Worm (Caenorhabditis elegans) whole organism, L2 larva: Measurements from ENCODE around the gene F38B7.2.

Experiments
- C34F6.9 ChIP-seq: fragments of 150-350 bp; optimal IDR thresholded peaks from 2 replicates; lab custom pipeline; 2014; ENCODE audit warnings: missing biosample characterization, missing genetic modification characterization
- F13H6.1 ChIP-seq: sonication (generic microtip); optimal IDR thresholded peaks from 2 replicates; lab custom pipeline; 2016; ENCODE audit warnings: missing genetic modification characterization, missing compliant biosample characterization
- R02D3.7 ChIP-seq: fragments of 150-350 bp; optimal IDR thresholded peaks from 2 replicates; lab custom pipeline; 2014; ENCODE audit warnings: missing biosample characterization, missing genetic modification characterization
- Y55F3AM.14 ChIP-seq: fragments of 200-800 bp; sonication (Bioruptor generic); optimal IDR thresholded peaks from 2 replicates; lab custom pipeline; 2018; ENCODE audit warnings: mild to moderate bottlenecking, missing genetic modification characterization, missing compliant biosample characterization
- ZK546.5 ChIP-seq: sonication (generic microtip); optimal IDR thresholded peaks from 2 replicates; lab custom pipeline; 2017; ENCODE audit warnings: missing biosample characterization, missing genetic modification characterization
- aly-2 ChIP-seq: fragments of 150-350 bp; optimal IDR thresholded peaks from 2 replicates; lab custom pipeline; 2014; ENCODE audit warnings: missing biosample characterization, missing genetic modification characterization
- blmp-1 ChIP-seq: sonication (generic microtip); optimal IDR thresholded peaks from 2 replicates; lab custom pipeline; 2017; ENCODE audit warnings: missing genetic modification characterization, mild to moderate bottlenecking, missing compliant biosample characterization, antibody characterized with exemption, moderate library complexity; ENCODE audit not compliant: insufficient read depth
- ceh-16 ChIP-seq: fragments of 150-350 bp; optimal IDR thresholded peaks from 2 replicates; lab custom pipeline; 2014; ENCODE audit warnings: missing biosample characterization, missing genetic modification characterization
- crh-2 ChIP-seq: sonication (generic microtip); optimal IDR thresholded peaks from 2 replicates; lab custom pipeline; 2017; ENCODE audit warnings: missing biosample characterization, missing genetic modification characterization
- egl-27 ChIP-seq: sonication (generic microtip); optimal IDR thresholded peaks from 3 replicates; lab custom pipeline; 2017; ENCODE audit warnings: missing biosample characterization, missing genetic modification reagents, missing genetic modification characterization
- elt-3 ChIP-seq: sonication (generic microtip); optimal IDR thresholded peaks from 2 replicates; lab custom pipeline; 2017; ENCODE audit warnings: missing biosample characterization, missing genetic modification characterization
- fos-1 ChIP-seq: fragments of 150-350 bp; optimal IDR thresholded peaks from 2 replicates; lab custom pipeline; 2014; ENCODE audit warnings: missing biosample characterization, missing genetic modification characterization
- gmeb-1 ChIP-seq: fragments of 150-350 bp; optimal IDR thresholded peaks from 2 replicates; lab custom pipeline; 2014; ENCODE audit warnings: missing biosample characterization, missing genetic modification characterization
- lin-11 ChIP-seq: fragments of 150-350 bp; sonication (generic microtip); optimal IDR thresholded peaks from 2 replicates; lab custom pipeline; 2014; ENCODE audit warnings: missing biosample characterization, missing genetic modification characterization, inconsistent platforms, mixed read lengths
- lin-13 ChIP-seq: fragments of 150-350 bp; optimal IDR thresholded peaks from 2 replicates; lab custom pipeline; 2014; ENCODE audit warnings: missing biosample characterization, missing genetic modification reagents, missing genetic modification characterization
- lin-39 ChIP-seq: fragments of 150-350 bp; optimal IDR thresholded peaks from 2 replicates; lab custom pipeline; 2014; ENCODE audit warnings: missing biosample characterization, missing genetic modification reagents, missing genetic modification characterization
- lsy-2 ChIP-seq, 2 experiments: fragments of 150-350 bp in 1 of 2; sonication (generic microtip) in 1 of 2; optimal IDR thresholded peaks; 2 replicates each; lab custom pipeline; 2014 to 2017; ENCODE audit warnings: missing biosample characterization in 2 of 2, missing genetic modification characterization in 2 of 2
- mab-5 ChIP-seq: fragments of 150-350 bp; optimal IDR thresholded peaks from 2 replicates; lab custom pipeline; 2014; ENCODE audit warnings: missing biosample characterization, missing genetic modification characterization
- mbf-1 ChIP-seq: sonication (generic microtip); optimal IDR thresholded peaks from 2 replicates; lab custom pipeline; 2017; ENCODE audit warnings: missing biosample characterization, missing genetic modification characterization
- mdl-1 ChIP-seq, 2 experiments: fragments of 150-350 bp in 1 of 2; sonication (generic microtip) in 1 of 2; optimal IDR thresholded peaks; 2 replicates each; lab custom pipeline; 2017; ENCODE audit warnings: missing biosample characterization in 2 of 2, missing genetic modification characterization in 2 of 2
- nhr-10 ChIP-seq: sonication (generic microtip); optimal IDR thresholded peaks from 2 replicates; lab custom pipeline; 2017; ENCODE audit warnings: missing biosample characterization, missing genetic modification characterization
- nhr-11 ChIP-seq: fragments of 150-350 bp; optimal IDR thresholded peaks from 2 replicates; lab custom pipeline; 2014; ENCODE audit warnings: missing biosample characterization, missing genetic modification characterization
- nhr-12 ChIP-seq: fragments of 150-350 bp; optimal IDR thresholded peaks from 2 replicates; lab custom pipeline; 2014; ENCODE audit warnings: missing biosample characterization, missing genetic modification characterization
- nhr-129 ChIP-seq: fragments of 150-350 bp; optimal IDR thresholded peaks from 2 replicates; lab custom pipeline; 2014; ENCODE audit warnings: missing biosample characterization, missing genetic modification characterization
- nhr-21 ChIP-seq: fragments of 150-350 bp; optimal IDR thresholded peaks from 2 replicates; lab custom pipeline; 2014; ENCODE audit warnings: missing biosample characterization, missing genetic modification characterization
- nhr-23 ChIP-seq: fragments of 150-350 bp; optimal IDR thresholded peaks from 2 replicates; lab custom pipeline; 2014; ENCODE audit warnings: missing biosample characterization, missing genetic modification reagents, missing genetic modification characterization
- nhr-237 ChIP-seq: fragments of 150-350 bp; optimal IDR thresholded peaks from 2 replicates; lab custom pipeline; 2014; ENCODE audit warnings: missing biosample characterization, missing genetic modification characterization
- nhr-25 ChIP-seq: fragments of 150-350 bp; sonication (generic microtip); optimal IDR thresholded peaks from 3 replicates; lab custom pipeline; 2014; ENCODE audit warnings: missing biosample characterization, missing genetic modification characterization
- nhr-6 ChIP-seq: fragments of 150-350 bp; optimal IDR thresholded peaks from 2 replicates; lab custom pipeline; 2014; ENCODE audit warnings: missing biosample characterization, missing genetic modification characterization
- nhr-77 ChIP-seq: fragments of 150-350 bp; optimal IDR thresholded peaks from 2 replicates; lab custom pipeline; 2014; ENCODE audit warnings: missing biosample characterization, missing genetic modification characterization
- peb-1 ChIP-seq: fragments of 150-350 bp; optimal IDR thresholded peaks from 2 replicates; lab custom pipeline; 2014; ENCODE audit warnings: missing biosample characterization, missing genetic modification characterization
- sem-4 ChIP-seq: fragments of 150-350 bp; optimal IDR thresholded peaks from 2 replicates; lab custom pipeline; 2014; ENCODE audit warnings: missing biosample characterization, missing genetic modification reagents, missing genetic modification characterization
- skn-1 ChIP-seq: sonication (generic microtip); optimal IDR thresholded peaks from 2 replicates; lab custom pipeline; 2017; ENCODE audit warnings: missing biosample characterization, missing genetic modification characterization
- sma-3 ChIP-seq: sonication (generic microtip); optimal IDR thresholded peaks from 2 replicates; lab custom pipeline; 2016; ENCODE audit warnings: missing genetic modification reagents, missing genetic modification characterization, missing compliant biosample characterization
- sma-9 ChIP-seq, 2 experiments: fragments of 150-350 bp in 1 of 2; sonication (generic microtip) in 1 of 2; optimal IDR thresholded peaks; 2 replicates each; lab custom pipeline; 2014 to 2016; ENCODE audit warnings: missing genetic modification characterization in 2 of 2, mild to moderate bottlenecking in 1 of 2, missing biosample characterization in 1 of 2, missing compliant biosample characterization in 1 of 2, missing genetic modification reagents in 1 of 2, moderate library complexity in 1 of 2
- snpc-4 ChIP-seq: fragments of 150-350 bp; optimal IDR thresholded peaks from 2 replicates; lab custom pipeline; 2014; ENCODE audit warnings: missing biosample characterization, missing genetic modification characterization
- unc-62 ChIP-seq: fragments of 150-350 bp; optimal IDR thresholded peaks from 2 replicates; lab custom pipeline; 2014; ENCODE audit warnings: missing biosample characterization, missing genetic modification reagents, missing genetic modification characterization
- zag-1 ChIP-seq: fragments of 150-350 bp; optimal IDR thresholded peaks from 2 replicates; lab custom pipeline; 2014; ENCODE audit warnings: missing biosample characterization, missing genetic modification characterization
- ztf-1 ChIP-seq: fragments of 200-800 bp; sonication (Bioruptor generic); conservative IDR thresholded peaks from 2 replicates; pipeline ENCODE4 v1.3.6; 2022; ENCODE audit warnings: missing genetic modification characterization, missing compliant biosample characterization
- ztf-11 ChIP-seq: sonication (generic microtip); optimal IDR thresholded peaks from 2 replicates; lab custom pipeline; 2017; ENCODE audit warnings: missing biosample characterization, missing genetic modification characterization
- ztf-4 ChIP-seq: fragments of 150-350 bp; optimal IDR thresholded peaks from 2 replicates; lab custom pipeline; 2014; ENCODE audit warnings: missing biosample characterization, missing genetic modification characterization

The F38B7.2 gene

DNA sequence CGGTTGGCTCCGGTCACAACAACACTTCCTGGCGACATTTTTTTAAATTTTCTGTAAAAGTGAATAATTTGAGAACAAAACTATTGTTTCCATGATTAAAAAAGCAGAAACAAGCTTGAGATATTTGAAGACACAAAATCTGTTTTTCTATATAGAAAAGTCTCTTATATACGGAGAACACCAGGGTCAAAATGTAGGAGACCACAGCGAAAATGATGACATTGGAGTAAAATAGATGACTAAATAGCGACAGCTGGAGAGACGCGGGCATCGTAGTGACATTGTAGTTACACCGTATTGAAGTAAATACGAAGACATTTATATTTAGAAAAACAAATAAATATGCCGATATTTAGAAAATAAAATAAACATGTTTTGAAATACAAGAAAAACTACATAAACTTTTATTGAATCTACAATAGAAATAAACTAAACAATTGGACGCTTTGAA, 27.6 kb upstream of the F38B7.2 start, which contains the start of gene sdz-8:
Gene sdz-8 (minus strand): TSS at position 51 of the 451 bp plus-strand sequence.
- no peak for TF ChIP-seq crh-2 (tag; lab: Kevin White, UChicago)
- TF ChIP-seq ztf-1 (GFP tag; lab: Robert Waterston, UW), result no peak
- TF ChIP-seq elt-3, result no peak
- no peak for TF ChIP-seq skn-1 (tag; lab: Kevin White, UChicago)
- no peak for TF ChIP-seq ceh-16 (tag; lab: Kevin White, UChicago)
- TF ChIP-seq unc-62, result no peak
- TF ChIP-seq F13H6.1 (tag; lab: Kevin White, UChicago), result no peak

DNA sequence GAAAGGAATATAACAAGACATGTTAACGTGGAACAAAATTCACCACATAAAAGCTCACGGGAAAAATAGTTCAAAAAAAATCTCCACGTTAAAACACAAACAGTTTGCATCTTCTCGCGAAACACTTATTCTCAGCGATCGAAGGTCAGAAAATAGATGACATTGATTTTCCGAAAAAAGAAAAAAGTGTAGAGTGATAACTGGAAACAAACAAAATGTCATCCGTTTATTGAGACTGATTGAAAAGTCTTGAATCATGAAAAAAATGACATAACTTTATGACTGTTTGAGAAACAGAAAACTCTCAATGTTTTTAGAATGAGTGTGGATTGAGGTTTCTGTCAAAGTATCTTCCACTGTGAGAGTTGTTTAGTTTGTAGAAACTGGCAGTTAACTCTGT, 26.0 kb upstream of the F38B7.2 start, which contains the start of gene C55A6.4:
Gene C55A6.4 (minus strand): TSS at position 101 of the 400 bp plus-strand sequence.
- TF ChIP-seq unc-62 (no peak), sem-4 (tag; lab: Kevin White, UChicago) (no peak), mab-5 (tag; lab: Kevin White, UChicago) (no peak), nhr-12 (tag; lab: Kevin White, UChicago) (no peak), nhr-23 (no peak), snpc-4 (tag; lab: Kevin White, UChicago) (no peak), nhr-25 (tag; lab: Kevin White, UChicago) (no peak), C34F6.9 (tag; lab: Kevin White, UChicago) (no peak), sma-9 (GFP tag; optimal IDR thresholded peaks at IDR 0.05; lab: Kevin White, UChicago) (no peak), sma-9 (tag; optimal IDR thresholded peaks at IDR 0.05; lab: Kevin White, UChicago) (no peak), lin-39 (tag; lab: Kevin White, UChicago) (no peak), egl-27 (tag; lab: Kevin White, UChicago) (no peak), lin-13 (GFP tag; lab: Kevin White, UChicago) (no peak), sma-3 (GFP tag; lab: Kevin White, UChicago) (no peak)

DNA sequence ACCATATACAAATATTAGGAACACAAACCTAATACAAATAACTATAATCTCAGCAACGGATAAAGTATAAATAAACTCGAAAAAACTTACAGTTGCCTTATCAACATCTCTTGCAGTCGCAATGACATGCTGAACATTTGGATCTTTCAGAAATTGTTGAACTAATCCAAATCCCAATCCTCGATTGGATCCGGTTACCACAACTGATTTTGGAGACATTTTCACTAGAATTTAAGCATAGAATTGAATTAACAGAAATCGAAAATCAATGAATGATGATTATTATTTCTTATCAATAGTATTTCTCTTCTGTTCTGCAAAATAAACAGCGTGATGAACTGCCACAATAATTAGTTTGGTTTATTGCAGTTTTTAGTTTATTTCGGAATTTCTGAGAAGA, 23.5 kb upstream of the F38B7.2 start, which contains the start of the genes C55A6.11 and C55A6.7:
Gene C55A6.11 (plus strand): TSS at position 301 of the 400 bp plus-strand sequence.
Gene C55A6.7 (minus strand): TSS at position 316 of the 400 bp plus-strand sequence.
- no peak for TF ChIP-seq lin-13 (GFP tag; lab: Kevin White, UChicago)
- TF ChIP-seq lin-39 (tag; lab: Kevin White, UChicago), result no peak
- TF ChIP-seq zag-1 (tag; lab: Kevin White, UChicago), result no peak
- TF ChIP-seq ztf-1 (GFP tag; lab: Robert Waterston, UW), result no peak
- no peak for TF ChIP-seq nhr-25 (tag; lab: Kevin White, UChicago)
- TF ChIP-seq nhr-6 (tag; lab: Kevin White, UChicago), result no peak
- no peak for TF ChIP-seq peb-1 (tag; lab: Kevin White, UChicago)
- TF ChIP-seq nhr-21 (tag; lab: Kevin White, UChicago), result no peak
- no peak for TF ChIP-seq ztf-11 (tag; lab: Kevin White, UChicago)
- TF ChIP-seq ztf-4 (tag; lab: Kevin White, UChicago), result no peak
- no peak for TF ChIP-seq Y55F3AM.14 (GFP tag; lab: Kevin White, UChicago)

ce11 chrV:11521448-11521847, 22.3 kb upstream of the F38B7.2 start, which contains the start of gene pafo-1:
pafo-1 (plus strand) TSS chrV:11521703.
- TF ChIP-seq nhr-25 (tag; lab: Kevin White, UChicago) (peak; percentile 91), nhr-77 (peak; percentile 62), lsy-2 (tag; optimal IDR thresholded peaks at IDR 0.05; lab: Kevin White, UChicago) (peak; percentile 87 to 93), lin-11 (peak; percentile 79), blmp-1 (tag; lab: Kevin White, UChicago) (peak; percentile 41), sma-9 (GFP tag; optimal IDR thresholded peaks at IDR 0.05; lab: Kevin White, UChicago) (peak; percentile 95), sma-9 (tag; optimal IDR thresholded peaks at IDR 0.05; lab: Kevin White, UChicago) (no peak), nhr-129 (tag; lab: Kevin White, UChicago) (peak; percentile 72), nhr-21 (tag; lab: Kevin White, UChicago) (peak; percentile 75), F13H6.1 (tag; lab: Kevin White, UChicago) (peak; percentile 86), peb-1 (tag; lab: Kevin White, UChicago) (no peak), aly-2 (tag; lab: Kevin White, UChicago) (no peak), ZK546.5 (tag; lab: Kevin White, UChicago) (no peak), R02D3.7 (peak; percentile 58), nhr-11 (tag; lab: Kevin White, UChicago) (no peak), Y55F3AM.14 (GFP tag; lab: Kevin White, UChicago) (peak; percentile 46), crh-2 (tag; lab: Kevin White, UChicago) (peak; percentile 74), nhr-12 (tag; lab: Kevin White, UChicago) (peak; percentile 5), fos-1 (tag; lab: Kevin White, UChicago) (peak; percentile 52), ztf-11 (tag; lab: Kevin White, UChicago) (no peak), lin-13 (GFP tag; lab: Kevin White, UChicago) (peak; percentile 84), C34F6.9 (tag; lab: Kevin White, UChicago) (peak; percentile 91), ztf-1 (GFP tag; lab: Robert Waterston, UW) (no peak), nhr-237 (tag; lab: Kevin White, UChicago) (peak; percentile 59), gmeb-1 (peak; percentile 99), zag-1 (tag; lab: Kevin White, UChicago) (peak; percentile 58), mdl-1 (tag; optimal IDR thresholded peaks at IDR 0.05; lab: Kevin White, UChicago) (peak in 1 of 2 experiments; percentile 60), mab-5 (tag; lab: Kevin White, UChicago) (peak; percentile 81), sem-4 (tag; lab: Kevin White, UChicago) (peak; percentile 63), unc-62 (peak; percentile 31), snpc-4 (tag; lab: Kevin White, UChicago) (peak; percentile 55), nhr-10 (tag; lab: Kevin White, UChicago) (peak; percentile 36), nhr-6 (tag; lab: Kevin White, UChicago) (peak; percentile 49), ceh-16 (tag; lab: Kevin White, UChicago) (no peak), elt-3 (no peak), mbf-1 (no peak), sma-3 (GFP tag; lab: Kevin White, UChicago) (peak; percentile 83), egl-27 (tag; lab: Kevin White, UChicago) (peak; percentile 81)
